Worm (Caenorhabditis elegans) whole organism, early embryonic: ENCODE measurements around the gene let-716.

Experiments used
- F13C5.2 ChIP-seq: sonication (generic microtip); optimal IDR thresholded peaks from 2 replicates; lab custom pipeline; 2017; ENCODE audit warnings: mild to moderate bottlenecking, missing genetic modification characterization, inconsistent platforms, missing compliant biosample characterization
- ama-1 ChIP-seq: fragments of 150-350 bp; optimal IDR thresholded peaks from 2 replicates; lab custom pipeline; 2014
- ceh-13 ChIP-seq: fragments of 200-800 bp; sonication (Bioruptor generic); optimal IDR thresholded peaks from 2 replicates; lab custom pipeline; 2018; ENCODE audit warnings: mild to moderate bottlenecking, missing genetic modification characterization, missing compliant biosample characterization
- ceh-36 ChIP-seq: sonication (generic microtip); optimal IDR thresholded peaks from 2 replicates; lab custom pipeline; 2016; ENCODE audit warnings: missing genetic modification characterization, inconsistent platforms, missing compliant biosample characterization
- ets-7 ChIP-seq: sonication (generic microtip); optimal IDR thresholded peaks from 2 replicates; lab custom pipeline; 2016; ENCODE audit warnings: missing genotype, missing genetic modification characterization, missing compliant biosample characterization
- flt-1 ChIP-seq: fragments of 200-800 bp; sonication (Bioruptor generic); IDR thresholded peaks from 2 replicates; pipeline ENCODE4 v1.3.6; 2022; ENCODE audit warnings: missing genetic modification characterization, missing compliant biosample characterization
- hmbx-1 ChIP-seq: sonication (generic microtip); optimal IDR thresholded peaks from 2 replicates; lab custom pipeline; 2016; ENCODE audit warnings: mild to moderate bottlenecking, missing genetic modification characterization, missing compliant biosample characterization
- hnd-1 ChIP-seq: sonication (generic microtip); optimal IDR thresholded peaks from 2 replicates; lab custom pipeline; 2016; ENCODE audit warnings: missing genetic modification characterization, missing compliant biosample characterization
- pes-1 ChIP-seq: fragments of 200-800 bp; sonication (Bioruptor generic); IDR thresholded peaks from 2 replicates; pipeline ENCODE4 v1.3.6; 2022; ENCODE audit warnings: missing genetic modification reagents, missing genetic modification characterization, missing compliant biosample characterization
- tbx-11 ChIP-seq: fragments of 200-800 bp; sonication (Bioruptor generic); IDR thresholded peaks from 2 replicates; pipeline ENCODE4 v1.3.6; 2022; ENCODE audit warnings: missing genetic modification characterization, missing compliant biosample characterization
- tbx-37 ChIP-seq: fragments of 200-800 bp; sonication (Bioruptor generic); conservative IDR thresholded peaks from 2 replicates; pipeline ENCODE4 v1.3.6; 2022; ENCODE audit warnings: missing genetic modification reagents, missing genetic modification characterization, missing compliant biosample characterization

ce11 chrIII:6355359-6355758, 28.0 kb upstream of the let-716 start:
- TF ChIP-seq flt-1 (no peak), hmbx-1 (no peak), hnd-1 (tag; lab: Kevin White, UChicago) (no peak), tbx-11 (GFP tag; lab: Robert Waterston, UW) (no peak), ceh-13 (GFP tag; lab: Kevin White, UChicago) (no peak), ceh-36 (no peak), F13C5.2 (tag; lab: Kevin White, UChicago) (no peak), ama-1 (lab: Kevin White, UChicago) (no peak), pes-1 (GFP tag; lab: Robert Waterston, UW) (no peak), ets-7 (no peak), tbx-37 (GFP tag; lab: Robert Waterston, UW) (no peak)
